Worm (Caenorhabditis elegans) whole organism, L4/young adult: Measurements from ENCODE around the gene C44F1.1.

ENCODE experiments used
- W03F9.2 ChIP-seq: fragments of 150-350 bp; optimal IDR thresholded peaks from 2 replicates; lab custom pipeline; 2014; ENCODE audit warnings: missing biosample characterization, missing genetic modification characterization
- dao-5 ChIP-seq: sonication (generic microtip); optimal IDR thresholded peaks from 2 replicates; lab custom pipeline; 2016; ENCODE audit warnings: missing genotype, missing genetic modification characterization, moderate library complexity, missing compliant biosample characterization
- him-1 ChIP-seq: sonication (generic microtip); optimal IDR thresholded peaks from 2 replicates; lab custom pipeline; 2016; ENCODE audit warnings: missing genotype, missing genetic modification reagents, missing genetic modification characterization, missing compliant biosample characterization

- TF ChIP-seq him-1 = no peak
- TF ChIP-seq dao-5 (tag; lab: Kevin White, UChicago) = no peak
- TF ChIP-seq W03F9.2 (tag; lab: Kevin White, UChicago) = no peak
These were observed 35.0 kb upstream of the C44F1.1 start, which contains the start of gene mtm-3 for ce11 chrIII:3800240-3800933.
